Worm (Caenorhabditis elegans): ENCODE data around the gene rig-1.

rig-1 gene

ce11 chrX:8676088-8676779, 15.8 kb downstream of the rig-1 start:
- TF ChIP-seq ref-1 (GFP tag; conservative IDR thresholded peaks at IDR 0.05) (no peak), flt-1 (GFP tag; IDR thresholded peaks at IDR 0.05) (no peak), ztf-29 (GFP tag; IDR thresholded peaks at IDR 0.05) (no peak), cog-1 (tag; optimal IDR thresholded peaks at IDR 0.05) (no peak), klf-2 (GFP tag; conservative IDR thresholded peaks at IDR 0.05) (no peak), ztf-23 (GFP tag; IDR thresholded peaks at IDR 0.05) (no peak), med-1 (GFP tag; optimal IDR thresholded peaks at IDR 0.05; ENCODE audit: insufficient read depth) (no peak), T22C8.4 (GFP tag; IDR thresholded peaks at IDR 0.05) (no peak), tab-1 (GFP tag; IDR thresholded peaks at IDR 0.05) (no peak)

ce11 chrX:8677320-8677719, 16.9 kb downstream of the rig-1 start:
- no peak for TF ChIP-seq ref-1 (GFP tag; conservative IDR thresholded peaks at IDR 0.05)
- no peak for TF ChIP-seq T22C8.4 (GFP tag; IDR thresholded peaks at IDR 0.05)
- no peak for TF ChIP-seq flt-1 (GFP tag; IDR thresholded peaks at IDR 0.05)
- TF ChIP-seq ztf-29 (GFP tag; IDR thresholded peaks at IDR 0.05), result no peak
- TF ChIP-seq tab-1 (GFP tag; IDR thresholded peaks at IDR 0.05), result no peak
- no peak for TF ChIP-seq cog-1 (tag; optimal IDR thresholded peaks at IDR 0.05)
- no peak for TF ChIP-seq med-1 (GFP tag; optimal IDR thresholded peaks at IDR 0.05; ENCODE audit: insufficient read depth)
- no peak for TF ChIP-seq ztf-23 (GFP tag; IDR thresholded peaks at IDR 0.05)
- TF ChIP-seq klf-2 (GFP tag; conservative IDR thresholded peaks at IDR 0.05), result no peak

ce11 chrX:8677873-8678272, 17.5 kb downstream of the rig-1 start:
- TF ChIP-seq flt-1 (GFP tag; IDR thresholded peaks at IDR 0.05) (no peak), T22C8.4 (GFP tag; IDR thresholded peaks at IDR 0.05) (no peak), ztf-29 (GFP tag; IDR thresholded peaks at IDR 0.05) (no peak), klf-2 (GFP tag; conservative IDR thresholded peaks at IDR 0.05) (no peak), med-1 (GFP tag; optimal IDR thresholded peaks at IDR 0.05; ENCODE audit: insufficient read depth) (no peak), ref-1 (GFP tag; conservative IDR thresholded peaks at IDR 0.05) (no peak), cog-1 (tag; optimal IDR thresholded peaks at IDR 0.05) (no peak), tab-1 (GFP tag; IDR thresholded peaks at IDR 0.05) (no peak), ztf-23 (GFP tag; IDR thresholded peaks at IDR 0.05) (no peak)

ce11 chrX:8681600-8681999, 21.2 kb downstream of the rig-1 start, which contains the start of gene K09E2.1:
Gene K09E2.1, plus strand, starts transcription at chrX:8681900.
- no peak for TF ChIP-seq med-1 (GFP tag; optimal IDR thresholded peaks at IDR 0.05; ENCODE audit: insufficient read depth)
- no peak for TF ChIP-seq ztf-23 (GFP tag; IDR thresholded peaks at IDR 0.05)
- no peak for TF ChIP-seq ref-1 (GFP tag; conservative IDR thresholded peaks at IDR 0.05)
- no peak for TF ChIP-seq klf-2 (GFP tag; conservative IDR thresholded peaks at IDR 0.05)
- no peak for TF ChIP-seq T22C8.4 (GFP tag; IDR thresholded peaks at IDR 0.05)
- TF ChIP-seq ztf-29 (GFP tag; IDR thresholded peaks at IDR 0.05), result no peak
- no peak for TF ChIP-seq flt-1 (GFP tag; IDR thresholded peaks at IDR 0.05)
- TF ChIP-seq tab-1 (GFP tag; IDR thresholded peaks at IDR 0.05), result no peak
- no peak for TF ChIP-seq cog-1 (tag; optimal IDR thresholded peaks at IDR 0.05)

- TF ChIP-seq T22C8.4 (GFP tag; IDR thresholded peaks at IDR 0.05) (no peak), flt-1 (GFP tag; IDR thresholded peaks at IDR 0.05) (no peak), med-1 (GFP tag; optimal IDR thresholded peaks at IDR 0.05; ENCODE audit: insufficient read depth) (no peak), ref-1 (GFP tag; conservative IDR thresholded peaks at IDR 0.05) (no peak), klf-2 (GFP tag; conservative IDR thresholded peaks at IDR 0.05) (no peak), ztf-29 (GFP tag; IDR thresholded peaks at IDR 0.05) (no peak), cog-1 (tag; optimal IDR thresholded peaks at IDR 0.05) (no peak), ztf-23 (GFP tag; IDR thresholded peaks at IDR 0.05) (no peak), tab-1 (GFP tag; IDR thresholded peaks at IDR 0.05) (no peak)
Observed at ce11 chrX:8697517-8697916, 37.1 kb downstream of the rig-1 start, which contains the start of gene frpr-8. Gene frpr-8, plus strand, starts transcription at chrX:8697817.

ce11 chrX:8703664-8704356, 43.4 kb downstream of the rig-1 start, which contains the start of gene jbts-14:
Gene jbts-14, plus strand, starts transcription at chrX:8704306.
- TF ChIP-seq tab-1 (GFP tag; IDR thresholded peaks at IDR 0.05), result no peak
- TF ChIP-seq cog-1 (tag; optimal IDR thresholded peaks at IDR 0.05), result no peak
- no peak for TF ChIP-seq klf-2 (GFP tag; conservative IDR thresholded peaks at IDR 0.05)
- no peak for TF ChIP-seq flt-1 (GFP tag; IDR thresholded peaks at IDR 0.05)
- no peak for TF ChIP-seq ztf-23 (GFP tag; IDR thresholded peaks at IDR 0.05)
- TF ChIP-seq T22C8.4 (GFP tag; IDR thresholded peaks at IDR 0.05), result no peak
- no peak for TF ChIP-seq med-1 (GFP tag; optimal IDR thresholded peaks at IDR 0.05; ENCODE audit: insufficient read depth)

- TF ChIP-seq flt-1 (GFP tag; IDR thresholded peaks at IDR 0.05) (no peak), med-1 (GFP tag; optimal IDR thresholded peaks at IDR 0.05; ENCODE audit: insufficient read depth) (no peak), tab-1 (GFP tag; IDR thresholded peaks at IDR 0.05) (no peak), klf-2 (GFP tag; conservative IDR thresholded peaks at IDR 0.05) (no peak), ztf-29 (GFP tag; IDR thresholded peaks at IDR 0.05) (no peak), T22C8.4 (GFP tag; IDR thresholded peaks at IDR 0.05) (no peak), ztf-23 (GFP tag; IDR thresholded peaks at IDR 0.05) (no peak), cog-1 (tag; optimal IDR thresholded peaks at IDR 0.05) (no peak), ref-1 (GFP tag; conservative IDR thresholded peaks at IDR 0.05) (no peak)
Observed at ce11 chrX:8704830-8705229, 44.4 kb downstream of the rig-1 start.

- TF ChIP-seq cog-1 (tag; optimal IDR thresholded peaks at IDR 0.05), result no peak
- TF ChIP-seq flt-1 (GFP tag; IDR thresholded peaks at IDR 0.05), result no peak
- TF ChIP-seq ztf-23 (GFP tag; IDR thresholded peaks at IDR 0.05), result no peak
- no peak for TF ChIP-seq med-1 (GFP tag; optimal IDR thresholded peaks at IDR 0.05; ENCODE audit: insufficient read depth)
- TF ChIP-seq ztf-29 (GFP tag; IDR thresholded peaks at IDR 0.05), result no peak
- TF ChIP-seq tab-1 (GFP tag; IDR thresholded peaks at IDR 0.05), result no peak
- no peak for TF ChIP-seq T22C8.4 (GFP tag; IDR thresholded peaks at IDR 0.05)
- no peak for TF ChIP-seq klf-2 (GFP tag; conservative IDR thresholded peaks at IDR 0.05)
- no peak for TF ChIP-seq ref-1 (GFP tag; conservative IDR thresholded peaks at IDR 0.05)
Observed at ce11 chrX:8708053-8708452, 47.6 kb downstream of the rig-1 start, which contains the start of gene F53A9.3. Gene F53A9.3, plus strand, starts transcription at chrX:8708353.

- TF ChIP-seq ztf-29 (GFP tag; IDR thresholded peaks at IDR 0.05) (no peak), cog-1 (tag; optimal IDR thresholded peaks at IDR 0.05) (no peak), klf-2 (GFP tag; conservative IDR thresholded peaks at IDR 0.05) (no peak), T22C8.4 (GFP tag; IDR thresholded peaks at IDR 0.05) (no peak), flt-1 (GFP tag; IDR thresholded peaks at IDR 0.05) (no peak), ref-1 (GFP tag; conservative IDR thresholded peaks at IDR 0.05) (no peak), med-1 (GFP tag; optimal IDR thresholded peaks at IDR 0.05; ENCODE audit: insufficient read depth) (no peak), ztf-23 (GFP tag; IDR thresholded peaks at IDR 0.05) (no peak), tab-1 (GFP tag; IDR thresholded peaks at IDR 0.05) (no peak)
Observed at ce11 chrX:8709424-8709823, 49.0 kb downstream of the rig-1 start, which contains the start of gene kreg-1. Gene kreg-1, plus strand, starts transcription at chrX:8709764.

Data from whole organism, midembryonic.